Worm (Caenorhabditis elegans) whole organism, young adult: ENCODE results near the gene sbp-1.

ENCODE experiments used
- C06A6.2 ChIP-seq: fragments of 200-800 bp; sonication (Bioruptor generic); conservative IDR thresholded peaks from 2 replicates; pipeline ENCODE4 v1.3.6; 2022; ENCODE audit warnings: missing genetic modification characterization, missing compliant biosample characterization
- C17E4.6 ChIP-seq: fragments of 200-800 bp; sonication (Bioruptor generic); IDR thresholded peaks from 2 replicates; pipeline ENCODE4 v1.3.6; 2022; ENCODE audit warnings: missing genetic modification reagents, missing genetic modification characterization, missing compliant biosample characterization
- F23B12.7 ChIP-seq: sonication (generic microtip); optimal IDR thresholded peaks from 2 replicates; lab custom pipeline; 2017; ENCODE audit warnings: missing genetic modification characterization, mild to moderate bottlenecking, missing compliant biosample characterization, antibody characterized with exemption, moderate library complexity; ENCODE audit not compliant: insufficient read depth
- F39B2.1 ChIP-seq: fragments of 200-800 bp; sonication (Bioruptor generic); IDR thresholded peaks from 2 replicates; pipeline ENCODE4 v1.3.6; 2022; ENCODE audit warnings: missing genetic modification reagents, missing genetic modification characterization, missing compliant biosample characterization
- T26A5.8 ChIP-seq: sonication (generic microtip); optimal IDR thresholded peaks from 2 replicates; lab custom pipeline; 2016; ENCODE audit warnings: missing genetic modification characterization, missing compliant biosample characterization
- Y56A3A.18 ChIP-seq: fragments of 200-800 bp; sonication (Bioruptor generic); IDR thresholded peaks from 2 replicates; pipeline ENCODE4 v1.3.6; 2022; ENCODE audit warnings: missing genetic modification reagents, missing genetic modification characterization, missing compliant biosample characterization
- Y67H2A.10 ChIP-seq: fragments of 200-800 bp; sonication (Bioruptor generic); conservative IDR thresholded peaks from 2 replicates; pipeline ENCODE4 v1.3.6; 2022; ENCODE audit warnings: missing genetic modification reagents, missing genetic modification characterization, missing compliant biosample characterization
- ZK185.1 ChIP-seq: sonication (generic microtip); optimal IDR thresholded peaks from 2 replicates; lab custom pipeline; 2016; ENCODE audit warnings: mild to moderate bottlenecking, missing genetic modification characterization, missing compliant biosample characterization; ENCODE audit not compliant: poor library complexity, severe bottlenecking
- ama-1 ChIP-seq, 3 experiments: fragments of 150-350 bp in 1 of 3; sonication (generic microtip) in 2 of 3; optimal IDR thresholded peaks; 2 replicates each; lab custom pipeline; 2014 to 2018; ENCODE audit warnings: missing biosample characterization in 2 of 3, missing genetic modification characterization in 2 of 3, missing genetic modification reagents in 2 of 3
- aptf-2 ChIP-seq: fragments of 200-800 bp; sonication (Bioruptor generic); conservative IDR thresholded peaks from 2 replicates; pipeline ENCODE4 v1.3.6; 2022; ENCODE audit warnings: missing genetic modification reagents, missing genetic modification characterization, missing compliant biosample characterization
- attf-3 ChIP-seq: fragments of 200-800 bp; sonication (Bioruptor generic); conservative IDR thresholded peaks from 2 replicates; pipeline ENCODE4 v1.3.6; 2022; ENCODE audit warnings: missing genetic modification reagents, missing genetic modification characterization, missing compliant biosample characterization
- ccch-3 ChIP-seq: fragments of 200-800 bp; sonication (Bioruptor generic); optimal IDR thresholded peaks from 2 replicates; lab custom pipeline; 2018; ENCODE audit warnings: mild to moderate bottlenecking, missing genetic modification characterization, missing compliant biosample characterization
- cebp-2 ChIP-seq: fragments of 200-800 bp; sonication (Bioruptor generic); IDR thresholded peaks from 2 replicates; pipeline ENCODE4 v1.3.6; 2022; ENCODE audit warnings: missing genetic modification characterization, missing compliant biosample characterization
- ceh-79 ChIP-seq: sonication (generic microtip); optimal IDR thresholded peaks from 2 replicates; lab custom pipeline; 2017; ENCODE audit warnings: mild to moderate bottlenecking, missing genetic modification characterization, missing compliant biosample characterization
- egrh-3 ChIP-seq: fragments of 200-800 bp; sonication (Bioruptor generic); IDR thresholded peaks from 2 replicates; pipeline ENCODE4 v1.3.6; 2022; ENCODE audit warnings: missing genetic modification reagents, missing genetic modification characterization, missing compliant biosample characterization
- ekl-4 ChIP-seq: fragments of 200-800 bp; sonication (Bioruptor generic); IDR thresholded peaks from 2 replicates; pipeline ENCODE4 v1.3.6; 2022; ENCODE audit warnings: missing genetic modification reagents, missing genetic modification characterization, missing compliant biosample characterization
- ets-4 ChIP-seq: fragments of 200-800 bp; sonication (Bioruptor generic); optimal IDR thresholded peaks from 2 replicates; lab custom pipeline; 2018; ENCODE audit warnings: mild to moderate bottlenecking, missing genetic modification characterization, missing compliant biosample characterization
- lag-1 ChIP-seq: fragments of 200-800 bp; sonication (Bioruptor generic); IDR thresholded peaks from 2 replicates; pipeline ENCODE4 v1.3.6; 2022; ENCODE audit warnings: missing genetic modification reagents, missing genetic modification characterization, missing compliant biosample characterization
- lin-26 ChIP-seq: fragments of 200-800 bp; sonication (Bioruptor generic); IDR thresholded peaks from 2 replicates; pipeline ENCODE4 v1.3.6; 2022; ENCODE audit warnings: missing genetic modification reagents, missing genetic modification characterization, missing compliant biosample characterization
- madf-3 ChIP-seq: fragments of 200-800 bp; sonication (Bioruptor generic); IDR thresholded peaks from 2 replicates; pipeline ENCODE4 v1.3.6; 2022; ENCODE audit warnings: missing genetic modification reagents, missing genetic modification characterization, missing compliant biosample characterization
- mcd-1 ChIP-seq: fragments of 200-800 bp; sonication (Bioruptor generic); IDR thresholded peaks from 2 replicates; pipeline ENCODE4 v1.3.6; 2022; ENCODE audit warnings: missing genetic modification reagents, missing genetic modification characterization, missing compliant biosample characterization
- nfya-2 ChIP-seq: fragments of 200-800 bp; sonication (Bioruptor generic); IDR thresholded peaks from 2 replicates; pipeline ENCODE4 v1.3.6; 2022; ENCODE audit warnings: missing genetic modification reagents, missing genetic modification characterization, missing compliant biosample characterization
- nhr-27 ChIP-seq: fragments of 200-800 bp; sonication (Bioruptor generic); optimal IDR thresholded peaks from 2 replicates; lab custom pipeline; 2018; ENCODE audit warnings: mild to moderate bottlenecking, missing genetic modification characterization, moderate library complexity, missing compliant biosample characterization
- pha-4 ChIP-seq: fragments of 150-350 bp; sonication (generic microtip); optimal IDR thresholded peaks from 2 replicates; lab custom pipeline; 2014; ENCODE audit warnings: missing biosample characterization, missing genetic modification reagents, missing genetic modification characterization
- rcor-1 ChIP-seq: fragments of 200-800 bp; sonication (Bioruptor generic); IDR thresholded peaks from 2 replicates; pipeline ENCODE4 v1.3.6; 2022; ENCODE audit warnings: missing genetic modification reagents, missing genetic modification characterization, missing compliant biosample characterization
- repo-1 ChIP-seq: sonication (generic microtip); optimal IDR thresholded peaks from 2 replicates; lab custom pipeline; 2017; ENCODE audit warnings: mild to moderate bottlenecking, missing genetic modification characterization, missing compliant biosample characterization
- snpc-1.1 ChIP-seq: sonication (generic microtip); optimal IDR thresholded peaks from 2 replicates; lab custom pipeline; 2017; ENCODE audit warnings: missing genetic modification characterization, mild to moderate bottlenecking, missing compliant biosample characterization, antibody characterized with exemption, moderate library complexity, missing genotype, missing genetic modification reagents; ENCODE audit not compliant: insufficient read depth
- snpc-4 ChIP-seq, 5 experiments: fragments of 150-350 bp in 1 of 5; sonication (generic microtip) in 4 of 5; optimal IDR thresholded peaks; 2 replicates each; lab custom pipeline; 2014 to 2018; ENCODE audit warnings: missing genetic modification characterization in 5 of 5, missing biosample characterization in 3 of 5, antibody characterized with exemption in 2 of 5, mild to moderate bottlenecking in 2 of 5, missing compliant biosample characterization in 2 of 5, missing genotype in 2 of 5, moderate library complexity in 2 of 5, missing genetic modification reagents in 1 of 5
- ztf-18 ChIP-seq: sonication (generic microtip); optimal IDR thresholded peaks from 2 replicates; lab custom pipeline; 2016; ENCODE audit warnings: missing genotype, mild to moderate bottlenecking, missing genetic modification characterization, missing compliant biosample characterization
- ztf-25 ChIP-seq: fragments of 200-800 bp; sonication (Bioruptor generic); IDR thresholded peaks from 2 replicates; pipeline ENCODE4 v1.3.6; 2022; ENCODE audit warnings: missing genetic modification reagents, missing genetic modification characterization, missing compliant biosample characterization
- ztf-26 ChIP-seq: sonication (generic microtip); optimal IDR thresholded peaks from 2 replicates; lab custom pipeline; 2017; ENCODE audit warnings: missing genetic modification characterization, missing compliant biosample characterization
- ztf-3 ChIP-seq: fragments of 200-800 bp; sonication (Bioruptor generic); optimal IDR thresholded peaks from 2 replicates; lab custom pipeline; 2018; ENCODE audit warnings: mild to moderate bottlenecking, missing genetic modification characterization, missing compliant biosample characterization

Gene sbp-1

ce11 chrIII:11397499-11397898, 44.9 kb downstream of the sbp-1 start, which contains the start of gene Y47D3B.3:
Gene Y47D3B.3, plus strand, starts transcription at chrIII:11397799.
- TF ChIP-seq F39B2.1 (GFP tag; lab: Robert Waterston, UW) (no peak), ceh-79 (tag; lab: Kevin White, UChicago) (no peak), ets-4 (GFP tag; lab: Kevin White, UChicago) (no peak), repo-1 (tag; lab: Kevin White, UChicago) (no peak), ama-1 (optimal IDR thresholded peaks at IDR 0.05; lab: Kevin White, UChicago) (no peak), ama-1 (GFP tag; optimal IDR thresholded peaks at IDR 0.05; lab: Kevin White, UChicago) (no peak), nfya-2 (GFP tag; lab: Robert Waterston, UW) (no peak), mcd-1 (GFP tag; lab: Robert Waterston, UW) (no peak), ekl-4 (GFP tag; lab: Robert Waterston, UW) (no peak), lin-26 (no peak), ztf-18 (tag; lab: Kevin White, UChicago) (no peak), madf-3 (GFP tag; lab: Robert Waterston, UW) (no peak), cebp-2 (GFP tag; lab: Robert Waterston, UW) (no peak)

- TF ChIP-seq F39B2.1 (GFP tag; lab: Robert Waterston, UW) (no peak), aptf-2 (GFP tag; lab: Robert Waterston, UW) (no peak), ZK185.1 (no peak), C17E4.6 (GFP tag; lab: Robert Waterston, UW) (no peak), nhr-27 (tag; lab: Kevin White, UChicago) (no peak), attf-3 (GFP tag; lab: Robert Waterston, UW) (no peak), ztf-26 (tag; lab: Kevin White, UChicago) (no peak), snpc-1.1 (no peak), egrh-3 (GFP tag; lab: Robert Waterston, UW) (no peak), ccch-3 (GFP tag; lab: Kevin White, UChicago) (no peak), lag-1 (no peak), C06A6.2 (no peak), Y56A3A.18 (GFP tag; lab: Robert Waterston, UW) (no peak), rcor-1 (GFP tag; lab: Robert Waterston, UW) (no peak), snpc-4 (GFP tag; optimal IDR thresholded peaks at IDR 0.05; lab: Kevin White, UChicago) (no peak), snpc-4 (tag; optimal IDR thresholded peaks at IDR 0.05; lab: Kevin White, UChicago) (no peak), ztf-25 (GFP tag; lab: Robert Waterston, UW) (no peak), ztf-3 (GFP tag; lab: Kevin White, UChicago) (no peak), mcd-1 (GFP tag; lab: Robert Waterston, UW) (no peak), Y67H2A.10 (GFP tag; lab: Robert Waterston, UW) (no peak)
Observed at ce11 chrIII:11393162-11393561, 49.2 kb downstream of the sbp-1 start, which contains the start of gene nlp-21. Gene nlp-21, minus strand, starts transcription at chrIII:11393262.

DNA sequence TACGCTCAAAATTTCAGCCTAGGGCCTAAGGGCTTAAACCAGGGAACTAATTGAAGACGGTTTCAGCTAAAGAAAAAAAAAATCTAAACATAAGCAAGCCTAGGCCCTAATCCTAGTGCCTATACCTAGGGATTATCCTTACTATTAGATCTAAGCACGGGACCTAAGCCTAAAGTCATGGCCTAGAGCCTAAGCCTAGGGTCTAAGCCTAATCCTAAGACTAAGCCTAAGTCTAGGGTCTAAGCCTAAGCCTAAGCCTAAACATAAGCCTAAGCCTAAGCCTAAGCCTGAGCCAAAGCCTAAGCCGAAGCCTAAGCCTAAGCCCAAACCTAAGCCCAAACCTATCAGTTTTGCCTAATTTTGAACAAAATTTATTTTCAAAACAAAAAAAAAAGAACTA, 49.6 kb downstream of the sbp-1 start:
- TF ChIP-seq F23B12.7: no peak
- no peak for TF ChIP-seq T26A5.8 (tag; lab: Kevin White, UChicago)
- no peak for TF ChIP-seq ekl-4 (GFP tag; lab: Robert Waterston, UW)
- no peak for TF ChIP-seq pha-4 (tag; lab: Kevin White, UChicago)
- TF ChIP-seq, all 124 proteins: peak for 0
